Fruit fly (Drosophila melanogaster) whole organism, wandering third instar larva: ENCODE results near the gene Rcd4.

Experiments used
- Abd-B ChIP-seq: fragments of >200 bp; optimal IDR thresholded peaks from 2 replicates; lab custom pipeline; 2017; ENCODE audit warnings: missing biosample characterization, missing genetic modification characterization
- CG32264 ChIP-seq: fragments of 200-800 bp; sonication (Bioruptor generic); optimal IDR thresholded peaks from 2 replicates; lab custom pipeline; 2016; ENCODE audit warnings: missing biosample characterization, missing genetic modification characterization
- CG9705 ChIP-seq: fragments of 200-800 bp; sonication (Bioruptor generic); optimal IDR thresholded peaks from 2 replicates; lab custom pipeline; 2018; ENCODE audit warnings: missing biosample characterization, mild to moderate bottlenecking, missing genetic modification characterization
- CrebA ChIP-seq: fragments of 200-800 bp; sonication (Bioruptor generic); optimal IDR thresholded peaks from 2 replicates; lab custom pipeline; 2016; ENCODE audit warnings: missing biosample characterization, mild to moderate bottlenecking, missing genetic modification characterization, borderline replicate concordance
- Dfd ChIP-seq: fragments of >200 bp; optimal IDR thresholded peaks from 2 replicates; lab custom pipeline; 2017; ENCODE audit warnings: missing biosample characterization, missing genetic modification characterization
- Dif ChIP-seq: fragments of 200-275, 200-300 bp; sonication (Bioruptor generic); optimal IDR thresholded peaks from 2 replicates; lab custom pipeline; 2018; ENCODE audit warnings: missing biosample characterization, missing genetic modification characterization; ENCODE audit not compliant: partially characterized antibody
- GATAd ChIP-seq: sonication (Bioruptor generic); optimal IDR thresholded peaks from 2 replicates; lab custom pipeline; 2016; ENCODE audit warnings: missing biosample characterization, missing genetic modification characterization
- HLH106 ChIP-seq: fragments of 200-800 bp; optimal IDR thresholded peaks from 3 replicates; lab custom pipeline; 2019; ENCODE audit warnings: missing biosample characterization, mild to moderate bottlenecking, missing genetic modification characterization, moderate library complexity
- Hnf4 ChIP-seq: fragments of 200-800 bp; sonication (Bioruptor generic); optimal IDR thresholded peaks from 2 replicates; lab custom pipeline; 2016; ENCODE audit warnings: missing biosample characterization, mild to moderate bottlenecking, missing genetic modification characterization
- Hr78 ChIP-seq: fragments of >200 bp; optimal IDR thresholded peaks from 2 replicates; lab custom pipeline; 2017; ENCODE audit warnings: missing biosample characterization, missing genetic modification characterization
- Hr83 ChIP-seq: fragments of 200-300 bp; sonication (Bioruptor generic); optimal IDR thresholded peaks from 2 replicates; lab custom pipeline; 2016; ENCODE audit warnings: missing biosample characterization, mild to moderate bottlenecking, missing genetic modification characterization, moderate library complexity; ENCODE audit not compliant: poor library complexity, severe bottlenecking
- Jra ChIP-seq: sonication (Bioruptor generic); optimal IDR thresholded peaks from 2 replicates; lab custom pipeline; 2016; ENCODE audit warnings: missing biosample characterization, missing genetic modification characterization
- Mio ChIP-seq: sonication (Bioruptor generic); optimal IDR thresholded peaks from 2 replicates; lab custom pipeline; 2016; ENCODE audit warnings: missing biosample characterization, missing genetic modification characterization
- Myc ChIP-seq: fragments of >200 bp; optimal IDR thresholded peaks from 2 replicates; lab custom pipeline; 2017
- N ChIP-seq: fragments of >200 bp; optimal IDR thresholded peaks from 2 replicates; lab custom pipeline; 2018; ENCODE audit warnings: missing biosample characterization, missing external identifiers, missing genetic modification characterization
- OdsH ChIP-seq: fragments of 200-800 bp; sonication (Bioruptor generic); optimal IDR thresholded peaks from 2 replicates; lab custom pipeline; 2016; ENCODE audit warnings: missing biosample characterization, mild to moderate bottlenecking, missing genetic modification characterization
- Rel ChIP-seq, 2 experiments: fragments of 200-800 bp; sonication (Bioruptor generic) in 1 of 2; optimal IDR thresholded peaks; 2 replicates in 1 of 2; 3 replicates in 1 of 2; lab custom pipeline; 2016 to 2019; ENCODE audit warnings: mild to moderate bottlenecking in 2 of 2, missing biosample characterization in 2 of 2, missing genetic modification characterization in 2 of 2, moderate library complexity in 1 of 2
- Sp1 ChIP-seq: fragments of 200-800 bp; sonication (Bioruptor generic); optimal IDR thresholded peaks from 3 replicates; lab custom pipeline; 2019; ENCODE audit warnings: missing biosample characterization, mild to moderate bottlenecking, missing genetic modification characterization, moderate library complexity
- Vsx2 ChIP-seq: fragments of 200-300, 225-300 bp; sonication (Bioruptor generic); optimal IDR thresholded peaks from 2 replicates; lab custom pipeline; 2018; ENCODE audit warnings: missing biosample characterization, missing genetic modification characterization; ENCODE audit not compliant: partially characterized antibody
- br ChIP-seq: fragments of 200-800 bp; sonication (Bioruptor generic); optimal IDR thresholded peaks from 2 replicates; lab custom pipeline; 2016; ENCODE audit warnings: missing biosample characterization, missing genetic modification characterization
- brk ChIP-seq: fragments of 200-800 bp; sonication (Bioruptor generic); optimal IDR thresholded peaks from 2 replicates; lab custom pipeline; 2016; ENCODE audit warnings: missing biosample characterization, mild to moderate bottlenecking, missing genetic modification characterization
- dl ChIP-seq, 2 experiments: fragments of 175-275, 200-275 bp in 1 of 2; fragments of 200-275 bp in 1 of 2; sonication (Bioruptor generic); optimal IDR thresholded peaks; lab custom pipeline; 2018; ENCODE audit warnings: mild to moderate bottlenecking in 2 of 2, missing biosample characterization in 2 of 2, missing genetic modification characterization in 2 of 2, moderate library complexity in 2 of 2; ENCODE audit not compliant: partially characterized antibody in 2 of 2, insufficient read depth in 1 of 2
- dmrt93B ChIP-seq: fragments of 200-800 bp; sonication (Bioruptor generic); optimal IDR thresholded peaks from 2 replicates; lab custom pipeline; 2018; ENCODE audit warnings: missing biosample characterization, mild to moderate bottlenecking, missing genetic modification characterization
- dsf ChIP-seq: sonication (Bioruptor generic); optimal IDR thresholded peaks from 2 replicates; lab custom pipeline; 2016; ENCODE audit warnings: missing biosample characterization, missing genetic modification characterization, borderline replicate concordance
- ey ChIP-seq: fragments of 200-800 bp; sonication (Bioruptor generic); optimal IDR thresholded peaks from 2 replicates; lab custom pipeline; 2016; ENCODE audit warnings: missing biosample characterization, missing genetic modification characterization
- foxo ChIP-seq, 2 experiments: fragments of 200-800 bp; sonication (Bioruptor generic); optimal IDR thresholded peaks; 2 replicates in 1 of 2; 3 replicates in 1 of 2; lab custom pipeline; 2016 to 2017; ENCODE audit warnings: missing biosample characterization in 2 of 2, missing genetic modification characterization in 2 of 2
- fru ChIP-seq: fragments of 200-800 bp; sonication (Bioruptor generic); optimal IDR thresholded peaks from 3 replicates; lab custom pipeline; 2016; ENCODE audit warnings: missing biosample characterization, mild to moderate bottlenecking, missing genetic modification characterization
- h ChIP-seq: fragments of 200-800 bp; sonication (Bioruptor generic); optimal IDR thresholded peaks from 3 replicates; lab custom pipeline; 2016; ENCODE audit warnings: missing biosample characterization, mild to moderate bottlenecking, missing genetic modification characterization
- jim ChIP-seq: fragments of 175-275, 200-325 bp; sonication (Bioruptor generic); optimal IDR thresholded peaks from 2 replicates; lab custom pipeline; 2016; ENCODE audit warnings: missing biosample characterization, mild to moderate bottlenecking, missing genetic modification characterization
- lola ChIP-seq: fragments of >200 bp; optimal IDR thresholded peaks from 2 replicates; lab custom pipeline; 2017; ENCODE audit warnings: missing biosample characterization, missing genetic modification characterization
- pan ChIP-seq: fragments of >200 bp; optimal IDR thresholded peaks from 2 replicates; lab custom pipeline; 2017
- psq ChIP-seq: fragments of 200-800 bp; sonication (Bioruptor generic); optimal IDR thresholded peaks from 3 replicates; lab custom pipeline; 2017; ENCODE audit warnings: missing biosample characterization, mild to moderate bottlenecking, missing genetic modification characterization, moderate library complexity
- rgr ChIP-seq: fragments of 200-800 bp; sonication (Bioruptor generic); optimal IDR thresholded peaks from 3 replicates; lab custom pipeline; 2016; ENCODE audit warnings: missing biosample characterization, mild to moderate bottlenecking, missing genetic modification characterization
- sage ChIP-seq: fragments of 200-800 bp; sonication (Bioruptor generic); optimal IDR thresholded peaks from 2 replicates; lab custom pipeline; 2016; ENCODE audit warnings: missing biosample characterization, mild to moderate bottlenecking, missing genetic modification characterization
- sv ChIP-seq: fragments of 200-800 bp; sonication (Bioruptor generic); optimal IDR thresholded peaks from 3 replicates; lab custom pipeline; 2016; ENCODE audit warnings: missing biosample characterization, missing genetic modification characterization
- tai ChIP-seq: sonication (Bioruptor generic); optimal IDR thresholded peaks from 2 replicates; lab custom pipeline; 2016; ENCODE audit warnings: missing biosample characterization, missing genetic modification characterization
- usp ChIP-seq: fragments of >200 bp; optimal IDR thresholded peaks from 2 replicates; lab custom pipeline; 2017; ENCODE audit warnings: missing biosample characterization, missing genetic modification characterization
- woc ChIP-seq: sonication (Bioruptor generic); optimal IDR thresholded peaks from 2 replicates; lab custom pipeline; 2016; ENCODE audit warnings: missing biosample characterization, mild to moderate bottlenecking, missing genetic modification characterization

The Rcd4 gene

DNA sequence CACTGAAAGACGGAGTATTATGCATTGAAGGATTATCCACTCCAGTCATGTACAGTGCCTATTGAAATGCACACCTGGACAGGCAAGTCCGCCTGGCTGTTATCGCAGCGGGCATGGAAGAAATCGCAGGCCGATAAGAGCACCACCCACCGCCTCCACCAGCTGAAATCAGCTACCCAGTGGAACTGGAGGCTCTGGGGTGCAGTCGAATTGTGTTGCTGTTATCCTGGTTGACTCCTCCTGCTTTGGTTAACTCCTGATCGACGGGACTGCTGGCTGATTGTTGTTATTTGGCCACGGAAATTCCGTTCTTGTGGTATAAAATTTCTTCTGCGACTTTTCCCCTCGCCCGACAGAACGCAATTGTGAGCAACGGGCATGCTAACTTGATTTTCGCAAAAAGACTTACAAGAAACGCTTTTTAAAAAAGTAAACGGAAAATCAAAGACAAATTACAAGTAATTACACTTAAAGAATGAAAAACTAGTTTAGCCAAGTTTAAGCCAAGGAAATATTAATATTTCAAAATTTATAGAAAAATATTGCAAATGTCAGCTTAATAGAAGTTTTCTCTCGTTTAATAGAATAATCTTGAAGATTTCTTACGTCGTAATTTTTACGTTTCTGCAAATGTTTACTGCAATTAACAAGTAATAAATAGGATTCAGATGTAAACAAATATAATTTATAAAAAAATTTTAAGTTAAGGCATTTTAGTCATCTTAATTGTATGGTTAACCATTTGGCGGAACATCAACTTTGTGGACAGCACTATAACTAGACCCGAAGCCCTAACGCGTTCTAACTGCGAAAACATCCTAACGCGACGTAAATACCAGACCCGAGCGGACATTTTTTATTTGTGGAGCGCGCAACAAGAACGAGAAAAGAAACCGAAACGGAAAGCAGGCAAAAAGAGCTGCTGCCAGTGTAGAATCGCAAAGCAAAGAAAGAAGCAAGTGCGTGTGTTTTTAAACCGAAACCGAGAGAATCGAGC lies 32.5 kb downstream of the Rcd4 start, which contains the start of the genes CG13398 and Akap200:
TSS of gene CG13398 (minus strand) at position 370 of the 997 bp plus-strand sequence.
TSS of gene Akap200 (plus strand) at position 804 of the 997 bp plus-strand sequence.
- TF ChIP-seq Dfd (GFP tag; lab: Kevin White, UChicago) (no peak), psq (no peak), jim (GFP tag; lab: Kevin White, UChicago) (no peak), pan (no peak), Hr83 (GFP tag; lab: Kevin White, UChicago) (no peak), Rel (GFP tag; optimal IDR thresholded peaks at IDR 0.05; lab: Kevin White, UChicago) (no peak), Rel (tag; optimal IDR thresholded peaks at IDR 0.05; lab: Kevin White, UChicago) (peak; percentile 29), brk (no peak), Hnf4 (GFP tag; lab: Kevin White, UChicago) (peak; percentile 15), HLH106 (tag; lab: Kevin White, UChicago) (peak; percentile 49), sage (no peak), Jra (GFP tag; lab: Kevin White, UChicago) (peak; percentile 33), CrebA (no peak), ey (GFP tag; lab: Kevin White, UChicago) (no peak), dl (GFP tag; optimal IDR thresholded peaks at IDR 0.05; lab: Kevin White, UChicago; ENCODE audit: insufficient read depth in 1 of 2, partially characterized antibody in 2 of 2) (no peak), sv (no peak), Mio (no peak), Vsx2 (GFP tag; lab: Kevin White, UChicago) (peak; percentile 38), CG9705 (GFP tag; lab: Kevin White, UChicago) (no peak), tai (GFP tag; lab: Kevin White, UChicago) (no peak), OdsH (no peak), dsf (no peak), h (GFP tag; lab: Kevin White, UChicago) (peak; percentile 13), Abd-B (GFP tag; lab: Kevin White, UChicago) (no peak), br (GFP tag; lab: Kevin White, UChicago) (no peak), Myc (peak; percentile 52), N (GFP tag; lab: Kevin White, UChicago) (no peak), usp (GFP tag; lab: Kevin White, UChicago) (no peak), fru (peak; percentile 33), CG32264 (GFP tag; lab: Kevin White, UChicago) (no peak), rgr (GFP tag; lab: Kevin White, UChicago) (peak; percentile 6), Hr78 (GFP tag; lab: Kevin White, UChicago) (no peak), dmrt93B (no peak), GATAd (no peak), lola (GFP tag; lab: Kevin White, UChicago) (no peak), Dif (GFP tag; lab: Kevin White, UChicago) (peak; percentile 54), woc (GFP tag; lab: Kevin White, UChicago) (peak; percentile 76), foxo (GFP tag; optimal IDR thresholded peaks at IDR 0.05; lab: Kevin White, UChicago) (peak in 1 of 2 experiments; percentile 18), Sp1 (GFP tag; lab: Kevin White, UChicago) (peak; percentile 37)

- TF ChIP-seq CG9705 (GFP tag; lab: Kevin White, UChicago) (peak; percentile 36), rgr (GFP tag; lab: Kevin White, UChicago) (peak; percentile 71), tai (GFP tag; lab: Kevin White, UChicago) (no peak), Hnf4 (GFP tag; lab: Kevin White, UChicago) (peak; percentile 79), Dif (GFP tag; lab: Kevin White, UChicago) (peak; percentile 77), Abd-B (GFP tag; lab: Kevin White, UChicago) (no peak), OdsH (peak; percentile 49), dmrt93B (peak; percentile 35), lola (GFP tag; lab: Kevin White, UChicago) (no peak), Sp1 (GFP tag; lab: Kevin White, UChicago) (peak; percentile 67), dsf (no peak), dl (GFP tag; optimal IDR thresholded peaks at IDR 0.05; lab: Kevin White, UChicago; ENCODE audit: insufficient read depth in 1 of 2, partially characterized antibody in 2 of 2) (peak; percentile 83 to 87), Rel (GFP tag; optimal IDR thresholded peaks at IDR 0.05; lab: Kevin White, UChicago) (no peak), Rel (tag; optimal IDR thresholded peaks at IDR 0.05; lab: Kevin White, UChicago) (peak; percentile 52), CG32264 (GFP tag; lab: Kevin White, UChicago) (peak; percentile 1), brk (peak; percentile 37), foxo (GFP tag; optimal IDR thresholded peaks at IDR 0.05; lab: Kevin White, UChicago) (peak in 1 of 2 experiments; percentile 84), h (GFP tag; lab: Kevin White, UChicago) (peak; percentile 81), jim (GFP tag; lab: Kevin White, UChicago) (no peak), GATAd (no peak), Vsx2 (GFP tag; lab: Kevin White, UChicago) (peak; percentile 14), Myc (no peak), Hr78 (GFP tag; lab: Kevin White, UChicago) (no peak), CrebA (no peak), Jra (GFP tag; lab: Kevin White, UChicago) (peak; percentile 60), woc (GFP tag; lab: Kevin White, UChicago) (peak; percentile 64), Dfd (GFP tag; lab: Kevin White, UChicago) (no peak), br (GFP tag; lab: Kevin White, UChicago) (peak; percentile 73), usp (GFP tag; lab: Kevin White, UChicago) (no peak), Hr83 (GFP tag; lab: Kevin White, UChicago) (no peak), Mio (no peak), N (GFP tag; lab: Kevin White, UChicago) (no peak), psq (peak; percentile 100), HLH106 (tag; lab: Kevin White, UChicago) (peak; percentile 59), ey (GFP tag; lab: Kevin White, UChicago) (peak; percentile 81)
Observed at dm6 chr2L:8416350-8417046, 33.8 kb downstream of the Rcd4 start.
